Fruit fly (Drosophila melanogaster) Kc167 (cell line): ENCODE measurements around the gene CG14443.

Experiments
- Myc ChIP-seq: fragments of >200 bp; optimal IDR thresholded peaks from 2 replicates; lab custom pipeline; 2017; ENCODE audit warnings: missing external identifiers
- Sin3A ChIP-seq: fragments of >200 bp; optimal IDR thresholded peaks from 2 replicates; lab custom pipeline; 2018; ENCODE audit warnings: missing external identifiers
- h ChIP-seq: fragments of >200 bp; optimal IDR thresholded peaks from 3 replicates; lab custom pipeline; 2018; ENCODE audit warnings: missing external identifiers
- insv ChIP-seq: fragments of >200 bp; optimal IDR thresholded peaks from 3 replicates; lab custom pipeline; 2018; ENCODE audit warnings: missing external identifiers
- psq ChIP-seq: fragments of >200 bp; optimal IDR thresholded peaks from 2 replicates; lab custom pipeline; 2017; ENCODE audit warnings: missing external identifiers
- ttk ChIP-seq: sonication (Bioruptor generic); optimal IDR thresholded peaks from 2 replicates; lab custom pipeline; 2017; ENCODE audit warnings: missing external identifiers

DNA sequence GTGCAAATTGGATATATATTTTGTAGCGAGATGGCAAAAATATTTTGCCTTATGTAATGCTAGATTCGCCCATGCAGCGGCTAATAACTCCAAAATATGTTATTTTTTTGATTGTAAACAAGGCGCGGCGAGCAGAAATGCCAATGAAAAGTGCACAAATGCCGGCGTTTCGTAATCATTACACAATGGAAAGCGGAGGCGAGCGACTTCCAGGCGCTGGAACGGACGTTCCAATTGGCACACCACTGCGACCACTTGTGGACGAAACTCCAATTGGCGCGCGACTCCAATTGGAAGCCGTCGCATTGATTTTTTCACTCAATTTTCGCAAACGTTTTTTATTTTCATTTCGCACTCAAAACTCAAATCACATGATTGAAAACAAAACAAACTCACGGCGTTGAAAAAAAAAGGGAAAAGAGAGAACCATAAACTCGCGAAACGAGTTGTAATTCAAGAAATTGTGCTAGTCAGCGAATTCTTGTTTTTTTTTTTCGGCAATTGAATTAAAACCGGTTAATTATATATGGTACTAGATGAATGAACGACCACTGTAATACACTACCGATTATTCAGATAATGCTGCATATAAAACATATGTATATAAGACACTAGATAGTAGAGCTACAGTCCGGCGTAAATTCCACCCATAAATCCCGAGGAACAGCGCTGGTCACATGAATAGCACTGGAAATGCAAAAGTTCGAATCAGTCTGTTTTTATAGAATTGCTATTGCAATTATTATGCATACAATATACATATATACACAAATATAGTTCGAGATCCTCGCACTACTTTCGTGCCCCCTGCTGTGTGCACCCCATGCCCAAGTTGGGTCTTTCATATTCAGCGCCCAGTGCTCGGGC is 45.1 kb downstream of the CG14443 start, which contains the start of gene ND-ASHI:
- no peak for TF ChIP-seq Myc (lab: Kevin White, UChicago)
- no peak for TF ChIP-seq psq (lab: Kevin White, UChicago)
- TF ChIP-seq Sin3A (lab: Kevin White, UChicago): no peak
- no peak for TF ChIP-seq insv (lab: Kevin White, UChicago)
- no peak for TF ChIP-seq h (lab: Kevin White, UChicago)
- no peak for TF ChIP-seq ttk (lab: Kevin White, UChicago)
